Fruit fly (Drosophila melanogaster) whole organism, embryonic: ENCODE measurements around the gene caz.

ENCODE experiments used
- ATbp ChIP-seq: fragments of 200-800 bp; sonication (Bioruptor generic); optimal IDR thresholded peaks from 2 replicates; lab custom pipeline; 2017; ENCODE audit warnings: missing biosample characterization, mild to moderate bottlenecking, missing genetic modification characterization, missing genetic modification reagents
- Ada2b ChIP-seq: fragments of 200-800 bp; sonication (Bioruptor generic); IDR thresholded peaks from 2 replicates; pipeline ENCODE4 v1.3.6; 2022; ENCODE audit warnings: missing biosample characterization, missing genetic modification characterization
- Antp ChIP-seq: fragments of 200-800 bp; sonication (Bioruptor generic); optimal IDR thresholded peaks from 3 replicates; lab custom pipeline; 2016; ENCODE audit warnings: missing biosample characterization, missing genetic modification characterization
- CG10565 ChIP-seq: fragments of 200-800 bp; sonication (Bioruptor generic); optimal IDR thresholded peaks from 3 replicates; lab custom pipeline; 2016; ENCODE audit warnings: missing biosample characterization, mild to moderate bottlenecking, missing genetic modification characterization
- CG10979 ChIP-seq: fragments of 200-800 bp; sonication (Bioruptor generic); optimal IDR thresholded peaks from 2 replicates; lab custom pipeline; 2018; ENCODE audit warnings: missing biosample characterization, mild to moderate bottlenecking, missing genetic modification characterization, moderate library complexity
- CG13287 ChIP-seq: fragments of 200-800 bp; sonication (Bioruptor generic); IDR thresholded peaks from 2 replicates; pipeline ENCODE4 v1.3.6; 2022; ENCODE audit warnings: missing biosample characterization, missing genetic modification characterization; ENCODE audit not compliant: partially characterized antibody
- CG14014 ChIP-seq: fragments of 200-800 bp; sonication (Bioruptor generic); IDR thresholded peaks from 2 replicates; pipeline ENCODE4 v1.3.6; 2022; ENCODE audit warnings: missing biosample characterization, missing genetic modification characterization
- CG15514 ChIP-seq: fragments of 200-800 bp; sonication (Bioruptor generic); optimal IDR thresholded peaks from 3 replicates; lab custom pipeline; 2017; ENCODE audit warnings: missing biosample characterization, missing genetic modification characterization, mild to moderate bottlenecking, moderate library complexity, missing genetic modification reagents
- CG17802 ChIP-seq: fragments of 200-800 bp; sonication (Bioruptor generic); optimal IDR thresholded peaks from 2 replicates; lab custom pipeline; 2018; ENCODE audit warnings: missing biosample characterization, mild to moderate bottlenecking, missing genetic modification characterization, moderate library complexity
- CG2120 ChIP-seq: fragments of 200-800 bp; sonication (Bioruptor generic); optimal IDR thresholded peaks from 3 replicates; lab custom pipeline; 2016; ENCODE audit warnings: missing biosample characterization, missing genetic modification characterization
- CG30403 ChIP-seq: fragments of 200-800 bp; sonication (Bioruptor generic); optimal IDR thresholded peaks from 3 replicates; lab custom pipeline; 2016; ENCODE audit warnings: missing biosample characterization, missing genetic modification characterization
- CG31441 ChIP-seq: fragments of 200-800 bp; sonication (Bioruptor generic); IDR thresholded peaks from 2 replicates; pipeline ENCODE4 v1.3.6; 2022; ENCODE audit warnings: missing biosample characterization, missing genetic modification characterization
- CG43689 ChIP-seq: fragments of 200-800 bp; sonication (Bioruptor generic); IDR thresholded peaks from 2 replicates; pipeline ENCODE4 v1.3.6; 2022; ENCODE audit warnings: missing biosample characterization, missing genetic modification characterization
- CG4820 ChIP-seq: fragments of 200-800 bp; sonication (Bioruptor generic); optimal IDR thresholded peaks from 3 replicates; lab custom pipeline; 2016; ENCODE audit warnings: missing biosample characterization, missing genetic modification characterization
- CG6254 ChIP-seq: fragments of 200-800 bp; sonication (Bioruptor generic); optimal IDR thresholded peaks from 3 replicates; lab custom pipeline; 2017; ENCODE audit warnings: mild to moderate bottlenecking, missing biosample characterization, missing genetic modification reagents, missing genetic modification characterization
- CG7928 ChIP-seq: fragments of 200-800 bp; sonication (Bioruptor generic); optimal IDR thresholded peaks from 2 replicates; lab custom pipeline; 2017; ENCODE audit warnings: missing biosample characterization, mild to moderate bottlenecking, missing genetic modification characterization
- CG8478 ChIP-seq: fragments of >200 bp; optimal IDR thresholded peaks from 2 replicates; lab custom pipeline; 2018
- CG9797 ChIP-seq: fragments of 200-800 bp; sonication (Bioruptor generic); optimal IDR thresholded peaks from 3 replicates; lab custom pipeline; 2018; ENCODE audit warnings: missing biosample characterization, mild to moderate bottlenecking, missing genetic modification characterization
- Dref ChIP-seq: fragments of 200-800 bp; sonication (Bioruptor generic); IDR thresholded peaks from 2 replicates; pipeline ENCODE4 v1.3.6; 2022; ENCODE audit warnings: missing biosample characterization, missing genetic modification characterization
- Eip74EF ChIP-seq, 2 experiments: fragments of 200-800 bp in 1 of 2; fragments of >200 bp in 1 of 2; sonication (Bioruptor generic) in 1 of 2; optimal IDR thresholded peaks; 2 replicates each; lab custom pipeline; 2017 to 2019; ENCODE audit warnings: missing biosample characterization in 2 of 2, missing genetic modification characterization in 2 of 2, mild to moderate bottlenecking in 1 of 2, moderate library complexity in 1 of 2
- Ets65A ChIP-seq: fragments of 200-800 bp; sonication (Bioruptor generic); peaks from one replicate; lab custom pipeline; 2016; ENCODE audit warnings: missing biosample characterization, missing genetic modification characterization
- Fer1 ChIP-seq: fragments of 200-800 bp; sonication (Bioruptor generic); optimal IDR thresholded peaks from 2 replicates; lab custom pipeline; 2017; ENCODE audit warnings: missing biosample characterization, mild to moderate bottlenecking, missing genetic modification characterization
- Med ChIP-seq: fragments of 200-800 bp; sonication (Bioruptor generic); peaks from one replicate; lab custom pipeline; 2016; ENCODE audit warnings: missing biosample characterization, missing genetic modification characterization, mild to moderate bottlenecking, inconsistent platforms, moderate library complexity
- Nf-YA ChIP-seq: fragments of 200-800 bp; sonication (Bioruptor generic); IDR thresholded peaks from 2 replicates; pipeline ENCODE4 v1.3.6; 2022; ENCODE audit warnings: missing biosample characterization, missing genetic modification characterization
- Optix ChIP-seq: fragments of 200-800 bp; sonication (Bioruptor generic); IDR thresholded peaks from 3 replicates; pipeline ENCODE4 v1.3.6; 2022; ENCODE audit warnings: missing biosample characterization, missing genetic modification characterization
- PHDP ChIP-seq: fragments of 200-800 bp; sonication (Bioruptor generic); optimal IDR thresholded peaks from 3 replicates; lab custom pipeline; 2018; ENCODE audit warnings: missing biosample characterization, mild to moderate bottlenecking, missing genetic modification characterization, moderate library complexity
- Stat92E ChIP-seq, 3 experiments: fragments of >200 bp in 2 of 3; fragments of 200-800 bp in 1 of 3; sonication (Bioruptor generic) in 1 of 3; optimal IDR thresholded peaks; 2 replicates each; lab custom pipeline; 2017 to 2019; ENCODE audit warnings: missing biosample characterization in 3 of 3, missing genetic modification characterization in 3 of 3, mild to moderate bottlenecking in 1 of 3, moderate library complexity in 1 of 3
- Taf1 ChIP-seq: fragments of 200-800 bp; sonication (Bioruptor generic); IDR thresholded peaks from 2 replicates; pipeline ENCODE4 v1.3.6; 2022; ENCODE audit warnings: missing biosample characterization, missing genetic modification characterization
- Trl ChIP-seq, 3 experiments: fragments of >200 bp in 2 of 3; fragments of 200-800 bp in 1 of 3; sonication (Bioruptor generic) in 1 of 3; optimal IDR thresholded peaks; 2 replicates in 1 of 3; 3 replicates in 2 of 3; lab custom pipeline; 2016 to 2017; ENCODE audit warnings: missing biosample characterization in 1 of 3, missing genetic modification characterization in 1 of 3
- az2 ChIP-seq: fragments of 200-800 bp; sonication (Bioruptor generic); optimal IDR thresholded peaks from 3 replicates; lab custom pipeline; 2016; ENCODE audit warnings: missing biosample characterization, missing genetic modification characterization
- caup ChIP-seq: fragments of 200-800 bp; sonication (Bioruptor generic); optimal IDR thresholded peaks from 3 replicates; lab custom pipeline; 2017; ENCODE audit warnings: missing biosample characterization, mild to moderate bottlenecking, missing genetic modification characterization, moderate library complexity; ENCODE audit not compliant: severe bottlenecking
- crol ChIP-seq: fragments of 200-800 bp; sonication (Bioruptor generic); IDR thresholded peaks from 2 replicates; pipeline ENCODE4 v1.3.6; 2022; ENCODE audit warnings: missing biosample characterization, missing genetic modification characterization
- fd102C ChIP-seq: fragments of 200-800 bp; sonication (Bioruptor generic); optimal IDR thresholded peaks from 2 replicates; lab custom pipeline; 2018; ENCODE audit warnings: missing biosample characterization, mild to moderate bottlenecking, missing genetic modification characterization, moderate library complexity
- gem ChIP-seq: fragments of 200-800 bp; sonication (Bioruptor generic); optimal IDR thresholded peaks from 2 replicates; lab custom pipeline; 2019; ENCODE audit warnings: missing biosample characterization, mild to moderate bottlenecking, missing genetic modification characterization, moderate library complexity
- grau ChIP-seq: fragments of 200-800 bp; optimal IDR thresholded peaks from 3 replicates; lab custom pipeline; 2019; ENCODE audit warnings: missing biosample characterization, mild to moderate bottlenecking, missing genetic modification characterization, moderate library complexity
- lilli ChIP-seq: fragments of 200-800 bp; sonication (Bioruptor generic); optimal IDR thresholded peaks from 3 replicates; lab custom pipeline; 2016; ENCODE audit warnings: missing biosample characterization, missing genetic modification characterization
- nmo ChIP-seq: fragments of 200-800 bp; sonication (Bioruptor generic); optimal IDR thresholded peaks from 2 replicates; lab custom pipeline; 2018; ENCODE audit warnings: missing biosample characterization, mild to moderate bottlenecking, missing genetic modification characterization, moderate library complexity
- pfk ChIP-seq: fragments of 200-800 bp; sonication (Bioruptor generic); optimal IDR thresholded peaks from 2 replicates; lab custom pipeline; 2018; ENCODE audit warnings: missing biosample characterization, mild to moderate bottlenecking, missing genetic modification characterization, moderate library complexity
- prd ChIP-seq, 3 experiments: fragments of >200 bp in 2 of 3; fragments of 200-800 bp in 1 of 3; sonication (Bioruptor generic) in 1 of 3; optimal IDR thresholded peaks in 2 of 3; IDR thresholded peaks in 1 of 3; 2 replicates in 2 of 3; 3 replicates in 1 of 3; pipeline versions ENCODE4 v1.3.6 to Lab custom; 2017 to 2022; ENCODE audit warnings: missing biosample characterization in 1 of 3, missing genetic modification characterization in 1 of 3
- rib ChIP-seq: fragments of 200-800 bp; sonication (Bioruptor generic); IDR thresholded peaks from 2 replicates; pipeline ENCODE4 v1.3.6; 2022; ENCODE audit warnings: missing biosample characterization, missing genetic modification characterization
- seq ChIP-seq: fragments of 200-800 bp; sonication (Bioruptor generic); IDR thresholded peaks from 2 replicates; pipeline ENCODE4 v1.3.6; 2022; ENCODE audit warnings: missing biosample characterization, missing genetic modification characterization
- slou ChIP-seq: fragments of 200-800 bp; sonication (Bioruptor generic); optimal IDR thresholded peaks from 3 replicates; lab custom pipeline; 2016; ENCODE audit warnings: missing biosample characterization, missing genetic modification characterization
- ssp ChIP-seq: fragments of 200-800 bp; sonication (Bioruptor generic); IDR thresholded peaks from 2 replicates; pipeline ENCODE4 v1.3.6; 2022; ENCODE audit warnings: missing biosample characterization, missing genetic modification characterization
- toy ChIP-seq: fragments of 200-800 bp; sonication (Bioruptor generic); IDR thresholded peaks from 2 replicates; pipeline ENCODE4 v1.3.6; 2022; ENCODE audit warnings: missing biosample characterization, missing genetic modification characterization
- vnd ChIP-seq: fragments of 200-800 bp; sonication (Bioruptor generic); IDR thresholded peaks from 3 replicates; pipeline ENCODE4 v1.3.6; 2022; ENCODE audit warnings: missing biosample characterization, missing genetic modification characterization; ENCODE audit not compliant: partially characterized antibody
- z ChIP-seq: fragments of 200-800 bp; sonication (Bioruptor generic); IDR thresholded peaks from 3 replicates; pipeline ENCODE4 v1.3.6; 2022; ENCODE audit warnings: missing biosample characterization, missing genetic modification characterization
- zen ChIP-seq: fragments of 200-800 bp; sonication (Bioruptor generic); optimal IDR thresholded peaks from 3 replicates; lab custom pipeline; 2018; ENCODE audit warnings: missing biosample characterization, mild to moderate bottlenecking, missing genetic modification characterization, moderate library complexity

The caz gene

DNA sequence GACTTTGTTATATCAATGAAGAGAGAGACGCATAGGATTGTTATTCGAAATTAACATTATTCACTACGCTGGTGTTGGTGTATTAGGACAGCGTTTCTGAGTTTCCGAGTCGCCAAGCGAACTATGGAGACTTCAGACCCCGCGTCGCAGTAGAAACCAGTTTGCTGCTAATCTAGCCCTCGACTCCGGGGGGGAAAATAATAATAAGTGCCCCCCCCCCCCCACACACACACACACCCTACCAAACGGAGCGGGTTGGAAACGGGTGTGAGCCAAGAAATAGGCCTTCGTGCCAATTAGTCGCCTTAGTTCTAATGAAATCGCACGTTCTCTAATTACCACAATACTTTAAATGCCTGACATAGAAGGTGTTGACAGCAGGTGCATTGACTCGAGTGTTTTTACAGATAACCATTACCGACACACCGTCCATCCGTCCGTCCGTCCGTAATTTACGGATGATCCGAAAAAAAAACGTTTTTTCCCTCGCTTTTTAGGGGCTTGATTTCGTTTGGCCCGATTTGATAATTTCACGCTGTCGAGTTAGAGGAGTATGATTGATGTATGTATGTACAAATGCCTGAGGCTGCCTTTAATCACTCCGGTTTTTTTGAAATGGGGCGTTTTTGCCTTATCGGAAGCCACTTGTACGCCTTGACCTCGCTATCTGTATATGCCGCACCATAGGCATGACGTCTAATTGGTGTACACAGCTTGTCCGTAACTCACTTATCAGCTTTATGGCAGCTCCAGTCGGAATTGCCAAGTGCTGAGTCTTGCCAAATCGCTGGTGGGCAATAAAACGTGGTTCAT, 6.7 kb upstream of the caz start (continued):
- no peak for TF ChIP-seq PHDP (tag; lab: Kevin White, UChicago)
- TF ChIP-seq crol (GFP tag; lab: Robert Waterston, UW): peak; percentile 93
- TF ChIP-seq seq (GFP tag; lab: Robert Waterston, UW): no peak

DNA sequence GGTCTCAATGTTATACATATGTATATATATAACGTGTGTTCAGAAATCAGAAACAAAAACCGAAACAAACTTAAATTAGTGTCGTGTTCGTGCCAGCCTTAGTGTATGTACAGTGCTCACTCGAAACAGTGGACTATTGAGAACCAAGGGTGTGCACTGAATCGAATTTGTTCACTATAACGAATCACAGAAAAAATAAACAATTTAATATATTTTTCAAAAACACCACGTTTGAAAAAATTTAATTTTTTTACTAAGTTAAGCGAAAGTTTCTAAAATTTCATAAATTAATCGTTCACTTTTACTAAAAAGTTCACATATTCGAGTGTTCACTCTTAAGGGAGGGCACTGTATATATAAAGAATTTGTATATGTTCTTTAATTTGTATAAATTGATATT, 3.4 kb upstream of the caz start:
- TF ChIP-seq CG9797 (GFP tag; lab: Kevin White, UChicago) (no peak), zen (tag; lab: Kevin White, UChicago) (no peak), CG13287 (GFP tag; lab: Robert Waterston, UW) (no peak), ATbp (GFP tag; lab: Kevin White, UChicago) (no peak), Dref (no peak), CG30403 (GFP tag; lab: Kevin White, UChicago) (peak; percentile 28), Optix (GFP tag; lab: Robert Waterston, UW) (no peak), CG14014 (no peak), nmo (no peak), CG43689 (GFP tag; lab: Robert Waterston, UW) (no peak), rib (GFP tag; lab: Robert Waterston, UW) (no peak), lilli (peak; percentile 24), CG10565 (no peak), vnd (GFP tag; lab: Robert Waterston, UW) (no peak), gem (tag; lab: Kevin White, UChicago) (peak; percentile 65), CG17802 (tag; lab: Kevin White, UChicago) (no peak), toy (GFP tag; lab: Robert Waterston, UW) (no peak), slou (GFP tag; lab: Kevin White, UChicago) (no peak), prd (optimal IDR thresholded peaks at IDR 0.05; lab: Kevin White, UChicago) (no peak), prd (GFP tag; IDR thresholded peaks at IDR 0.05; lab: Robert Waterston, UW) (peak; percentile 22; the same call in 1 of the 3 replicates), Eip74EF (GFP tag; optimal IDR thresholded peaks at IDR 0.05; lab: Kevin White, UChicago) (no peak), Fer1 (GFP tag; lab: Kevin White, UChicago) (peak; percentile 47), CG6254 (no peak), Ada2b (0 out of 2 replicates have a peak, but pooled peaks have one; percentile 21), z (GFP tag; lab: Robert Waterston, UW) (no peak), CG8478 (no peak), Nf-YA (GFP tag; lab: Robert Waterston, UW) (no peak), CG4820 (GFP tag; lab: Kevin White, UChicago) (no peak), grau (tag; lab: Kevin White, UChicago) (peak; percentile 91), Ets65A (GFP tag; lab: Kevin White, UChicago) (peak; percentile 3), Taf1 (GFP tag; lab: Robert Waterston, UW) (no peak), CG10979 (tag; lab: Kevin White, UChicago) (peak; percentile 21), CG2120 (GFP tag; lab: Kevin White, UChicago) (peak; percentile 39), Trl (optimal IDR thresholded peaks at IDR 0.05; lab: Kevin White, UChicago) (no peak), Trl (GFP tag; optimal IDR thresholded peaks at IDR 0.05; lab: Kevin White, UChicago) (no peak), Stat92E (GFP tag; optimal IDR thresholded peaks at IDR 0.05; lab: Kevin White, UChicago) (no peak), pfk (GFP tag; lab: Kevin White, UChicago) (no peak), az2 (GFP tag; lab: Kevin White, UChicago) (peak; percentile 10), caup (GFP tag; lab: Kevin White, UChicago) (peak; percentile 4), CG7928 (GFP tag; lab: Kevin White, UChicago) (no peak), Med (peak; percentile 76), CG15514 (GFP tag; lab: Kevin White, UChicago) (no peak), ssp (GFP tag; lab: Robert Waterston, UW) (no peak), fd102C (GFP tag; lab: Kevin White, UChicago) (no peak), CG31441 (peak; percentile 41), Antp (GFP tag; lab: Kevin White, UChicago) (no peak)
